Worm (Caenorhabditis elegans) whole organism, L1 larva: Measurements from ENCODE around the gene sex-1.

ENCODE experiments used
- egl-13 ChIP-seq: sonication (generic microtip); optimal IDR thresholded peaks from 2 replicates; lab custom pipeline; 2016; ENCODE audit warnings: missing genotype, missing genetic modification reagents, missing genetic modification characterization, missing compliant biosample characterization
- egl-27 ChIP-seq, 2 experiments: fragments of 150-350 bp in 1 of 2; sonication (generic microtip); optimal IDR thresholded peaks; 3 replicates each; lab custom pipeline; 2017 to 2018; ENCODE audit warnings: missing biosample characterization in 2 of 2, missing genetic modification characterization in 2 of 2, missing genetic modification reagents in 2 of 2
- elt-2 ChIP-seq: sonication (generic microtip); optimal IDR thresholded peaks from 2 replicates; lab custom pipeline; 2016; ENCODE audit warnings: missing genetic modification characterization, mild to moderate bottlenecking, inconsistent platforms, missing compliant biosample characterization, missing genetic modification reagents
- elt-3 ChIP-seq, 6 experiments: fragments of 150-350 bp in 1 of 6; sonication (generic microtip); optimal IDR thresholded peaks; 2 replicates each; lab custom pipeline; 2017 to 2018; ENCODE audit warnings: missing biosample characterization in 6 of 6, missing genetic modification characterization in 6 of 6, inconsistent platforms in 1 of 6
- fkh-10 ChIP-seq: sonication (generic microtip); optimal IDR thresholded peaks from 2 replicates; lab custom pipeline; 2017; ENCODE audit warnings: missing biosample characterization, missing genetic modification reagents, missing genetic modification characterization
- nhr-76 ChIP-seq: sonication (generic microtip); optimal IDR thresholded peaks from 2 replicates; lab custom pipeline; 2017; ENCODE audit warnings: missing biosample characterization, missing genetic modification characterization
- nhr-77 ChIP-seq: fragments of 150-350 bp; optimal IDR thresholded peaks from 2 replicates; lab custom pipeline; 2014; ENCODE audit warnings: missing biosample characterization, missing genetic modification characterization
- nhr-90 ChIP-seq: sonication (generic microtip); optimal IDR thresholded peaks from 2 replicates; lab custom pipeline; 2016; ENCODE audit warnings: mild to moderate bottlenecking, missing genetic modification characterization, missing compliant biosample characterization; ENCODE audit not compliant: poor library complexity
- skn-1 ChIP-seq: fragments of 150-350 bp; optimal IDR thresholded peaks from 2 replicates; lab custom pipeline; 2014; ENCODE audit warnings: missing biosample characterization, missing genetic modification characterization
- ztf-11 ChIP-seq, 2 experiments: sonication (generic microtip); optimal IDR thresholded peaks; 2 replicates each; lab custom pipeline; 2016 to 2017; ENCODE audit warnings: missing genetic modification characterization in 2 of 2, missing biosample characterization in 1 of 2, missing compliant biosample characterization in 1 of 2

ce11 chrX:10252781-10253180, 47.6 kb upstream of the sex-1 start, which contains the start of gene C14H10.2:
- TF ChIP-seq nhr-90 (tag; lab: Kevin White, UChicago) (no peak), nhr-77 (tag; lab: Kevin White, UChicago) (no peak), nhr-76 (tag; lab: Kevin White, UChicago) (no peak), ztf-11 (tag; optimal IDR thresholded peaks at IDR 0.05; lab: Kevin White, UChicago) (no peak), elt-3 (tag; optimal IDR thresholded peaks at IDR 0.05; lab: Kevin White, UChicago) (no peak), skn-1 (tag; lab: Kevin White, UChicago) (no peak), fkh-10 (GFP tag; lab: Kevin White, UChicago) (no peak), egl-13 (tag; lab: Kevin White, UChicago) (no peak), egl-27 (tag; optimal IDR thresholded peaks at IDR 0.05; lab: Kevin White, UChicago) (no peak), elt-2 (tag; lab: Kevin White, UChicago) (no peak)
